Fruit fly (Drosophila melanogaster) whole organism: Measurements from ENCODE around the gene Etfb.

Experiments used
- CG8478 ChIP-seq: fragments of >200 bp; optimal IDR thresholded peaks from 2 replicates; lab custom pipeline; 2018; ENCODE audit warnings: inconsistent platforms
- Dll ChIP-seq: fragments of >200 bp; optimal IDR thresholded peaks from 2 replicates; lab custom pipeline; 2017
- EcR ChIP-seq, 2 experiments: fragments of >200 bp; optimal IDR thresholded peaks; 2 replicates each; lab custom pipeline; 2017; ENCODE audit warnings: missing biosample characterization in 2 of 2, missing genetic modification characterization in 2 of 2, missing genetic modification reagents in 2 of 2
- pan ChIP-seq: fragments of >200 bp; optimal IDR thresholded peaks from 2 replicates; lab custom pipeline; 2017
- psq ChIP-seq: fragments of >200 bp; optimal IDR thresholded peaks from 2 replicates; lab custom pipeline; 2017
- usp ChIP-seq: fragments of >200 bp; optimal IDR thresholded peaks from 2 replicates; lab custom pipeline; 2017; ENCODE audit warnings: missing biosample characterization, missing genetic modification characterization, mixed read lengths

Gene Etfb

dm6 chr3R:29818434-29819268, 15.9 kb upstream of the Etfb start, which contains the start of gene neo:
neo (plus strand) TSS chr3R:29819131.
- TF ChIP-seq psq (lab: Kevin White, UChicago) (no peak), pan (lab: Kevin White, UChicago) (no peak), usp (GFP tag; lab: Kevin White, UChicago) (no peak), Dll (lab: Kevin White, UChicago) (peak; percentile 16), CG8478 (lab: Kevin White, UChicago) (no peak), EcR (GFP tag; optimal IDR thresholded peaks at IDR 0.05; lab: Kevin White, UChicago) (no peak)

dm6 chr3R:29817664-29818063, 14.9 kb upstream of the Etfb start, which contains the start of gene CG7829:
CG7829 (minus strand) TSS chr3R:29817764.
- TF ChIP-seq CG8478 (lab: Kevin White, UChicago) (no peak), Dll (lab: Kevin White, UChicago) (no peak)

dm6 chr3R:29816266-29816665, 13.5 kb upstream of the Etfb start, which contains the start of gene Vps16B:
Vps16B (minus strand) TSS chr3R:29816451.
- TF ChIP-seq pan (lab: Kevin White, UChicago) (no peak), EcR (GFP tag; optimal IDR thresholded peaks at IDR 0.05; lab: Kevin White, UChicago) (no peak), psq (lab: Kevin White, UChicago) (no peak), Dll (lab: Kevin White, UChicago) (no peak), usp (GFP tag; lab: Kevin White, UChicago) (no peak), CG8478 (lab: Kevin White, UChicago) (no peak)

DNA sequence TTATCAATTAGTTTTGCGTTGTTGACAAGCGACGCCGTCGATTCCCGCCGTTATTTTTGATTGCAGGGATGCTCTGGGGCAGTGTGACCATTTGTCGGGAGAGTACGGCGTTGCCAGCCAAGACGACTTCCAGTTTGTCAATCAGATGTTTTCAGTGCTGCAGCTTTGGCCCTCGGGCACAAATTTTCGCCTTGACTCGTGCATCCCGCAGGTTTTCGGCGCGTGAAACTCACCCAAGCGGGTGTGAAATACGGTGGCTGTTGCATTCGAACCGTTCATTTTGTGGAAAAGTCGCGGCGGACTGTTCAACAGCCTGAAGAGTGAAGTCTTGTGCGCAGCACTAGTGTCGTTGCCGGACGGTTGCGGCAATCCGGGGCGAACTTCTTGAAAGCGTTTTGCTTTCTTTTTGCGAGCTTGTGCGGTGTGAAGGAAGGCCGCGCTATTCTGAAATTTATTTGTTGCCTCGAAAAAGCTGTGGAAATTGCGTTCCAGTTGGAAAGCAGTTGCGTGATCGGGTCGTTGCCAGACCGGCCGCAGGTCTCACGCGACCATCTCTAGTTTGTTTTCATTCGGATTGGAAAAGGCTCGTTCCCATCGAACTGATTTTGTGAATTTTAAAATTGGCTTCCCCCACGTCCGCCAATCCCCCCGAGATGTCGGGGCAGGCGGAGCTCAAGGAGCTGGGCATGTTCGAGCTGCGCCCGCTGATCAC, 4.1 kb upstream of the Etfb start, which contains the start of the genes ca and ncd:
Gene ca, plus strand, starts transcription at position 130 of the 712 bp plus-strand sequence.
Gene ncd, minus strand, starts transcription at position 446 of the 712 bp plus-strand sequence.
- no peak for TF ChIP-seq pan (lab: Kevin White, UChicago)
- no peak for TF ChIP-seq EcR (GFP tag; optimal IDR thresholded peaks at IDR 0.05; lab: Kevin White, UChicago)
- no peak for TF ChIP-seq CG8478 (lab: Kevin White, UChicago)
- no peak for TF ChIP-seq psq (lab: Kevin White, UChicago)
- TF ChIP-seq usp (GFP tag; lab: Kevin White, UChicago), result no peak

- no peak for TF ChIP-seq pan (lab: Kevin White, UChicago)
- no peak for TF ChIP-seq CG8478 (lab: Kevin White, UChicago)
- TF ChIP-seq psq (lab: Kevin White, UChicago), result no peak
- TF ChIP-seq Dll (lab: Kevin White, UChicago), result no peak
- no peak for TF ChIP-seq EcR (GFP tag; optimal IDR thresholded peaks at IDR 0.05; lab: Kevin White, UChicago)
- no peak for TF ChIP-seq usp (GFP tag; lab: Kevin White, UChicago)
These were observed 3.1 kb downstream of the Etfb start for dm6 chr3R:29799681-29800028.

dm6 chr3R:29798966-29799680, 3.6 kb downstream of the Etfb start, which contains the start of the genes Rnb and Drice:
Rnb (minus strand) TSS chr3R:29799354.
Drice (plus strand) TSS chr3R:29799658.
- no peak for TF ChIP-seq Dll (lab: Kevin White, UChicago)
- TF ChIP-seq pan (lab: Kevin White, UChicago), result no peak
- TF ChIP-seq usp (GFP tag; lab: Kevin White, UChicago), result no peak
- no peak for TF ChIP-seq CG8478 (lab: Kevin White, UChicago)
- TF ChIP-seq EcR (GFP tag; optimal IDR thresholded peaks at IDR 0.05; lab: Kevin White, UChicago), result no peak
- no peak for TF ChIP-seq psq (lab: Kevin White, UChicago)

DNA sequence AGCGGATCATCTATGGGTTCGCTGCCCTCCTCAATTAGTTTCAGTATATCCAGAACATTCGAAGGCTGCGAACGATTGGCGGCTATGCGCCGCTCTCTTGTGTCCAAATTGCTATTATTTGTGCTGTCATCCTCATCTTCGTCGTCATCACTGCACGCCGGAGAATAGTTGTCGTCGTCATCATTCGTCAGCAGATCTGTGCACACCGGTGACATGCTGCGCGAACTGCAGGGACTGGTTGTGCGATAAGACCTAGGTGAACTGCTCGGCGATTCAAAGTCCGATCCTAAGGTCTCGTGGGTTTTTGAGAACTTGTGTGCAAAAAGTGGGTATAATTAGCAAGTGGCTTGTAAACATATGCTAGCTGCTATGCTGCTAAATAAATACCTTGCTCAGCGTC, 5.6 kb downstream of the Etfb start:
- no peak for TF ChIP-seq CG8478 (lab: Kevin White, UChicago)
- TF ChIP-seq usp (GFP tag; lab: Kevin White, UChicago), result no peak
- no peak for TF ChIP-seq EcR (GFP tag; optimal IDR thresholded peaks at IDR 0.05; lab: Kevin White, UChicago)
- TF ChIP-seq Dll (lab: Kevin White, UChicago), result no peak
- no peak for TF ChIP-seq pan (lab: Kevin White, UChicago)
- TF ChIP-seq psq (lab: Kevin White, UChicago), result no peak

DNA sequence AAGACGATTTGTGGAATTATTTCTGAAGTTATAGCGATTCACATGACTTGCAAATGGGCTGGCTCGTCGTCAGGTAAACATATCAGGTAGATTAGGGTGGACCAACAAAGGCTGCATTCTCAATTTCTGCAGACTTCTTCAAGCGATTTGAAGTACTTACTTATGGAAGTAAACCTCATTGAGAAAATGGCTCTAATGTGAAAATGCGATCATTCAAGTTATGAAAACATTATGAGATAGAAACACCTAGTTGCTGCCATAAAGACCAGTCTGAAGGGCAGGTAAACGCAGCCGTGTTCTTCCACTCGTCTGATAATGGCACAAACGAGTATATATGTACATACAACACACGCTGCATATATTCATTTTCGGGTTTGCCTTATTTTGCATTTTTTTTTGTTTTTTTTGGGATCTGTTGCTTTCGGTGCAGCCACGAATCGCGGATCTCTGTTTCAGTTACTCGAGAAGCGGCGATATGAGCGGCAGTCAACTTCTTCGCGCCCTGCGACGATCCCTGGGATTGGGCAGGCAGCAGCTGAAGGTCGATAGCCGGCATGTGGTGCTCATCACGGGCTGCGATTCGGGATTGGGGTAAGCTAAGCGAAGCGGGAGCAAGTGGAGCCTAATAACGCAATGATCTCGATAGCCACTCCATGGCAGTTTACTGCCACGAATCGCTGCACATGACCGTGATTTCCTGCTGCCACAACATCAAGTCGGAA, 8.4 kb downstream of the Etfb start, which contains the start of gene sro:
Gene sro, plus strand, starts transcription at position 437 of the 722 bp plus-strand sequence.
- no peak for TF ChIP-seq usp (GFP tag; lab: Kevin White, UChicago)
- no peak for TF ChIP-seq Dll (lab: Kevin White, UChicago)
- TF ChIP-seq EcR (GFP tag; optimal IDR thresholded peaks at IDR 0.05; lab: Kevin White, UChicago), result no peak
- TF ChIP-seq CG8478 (lab: Kevin White, UChicago), result no peak
- no peak for TF ChIP-seq pan (lab: Kevin White, UChicago)
- no peak for TF ChIP-seq psq (lab: Kevin White, UChicago)

dm6 chr3R:29790183-29790582, 12.6 kb downstream of the Etfb start:
- TF ChIP-seq CG8478 (lab: Kevin White, UChicago), result no peak
- TF ChIP-seq Dll (lab: Kevin White, UChicago), result no peak
- no peak for TF ChIP-seq usp (GFP tag; lab: Kevin White, UChicago)
